Worm (Caenorhabditis elegans): ENCODE measurements around the gene E01G4.5.

DNA sequence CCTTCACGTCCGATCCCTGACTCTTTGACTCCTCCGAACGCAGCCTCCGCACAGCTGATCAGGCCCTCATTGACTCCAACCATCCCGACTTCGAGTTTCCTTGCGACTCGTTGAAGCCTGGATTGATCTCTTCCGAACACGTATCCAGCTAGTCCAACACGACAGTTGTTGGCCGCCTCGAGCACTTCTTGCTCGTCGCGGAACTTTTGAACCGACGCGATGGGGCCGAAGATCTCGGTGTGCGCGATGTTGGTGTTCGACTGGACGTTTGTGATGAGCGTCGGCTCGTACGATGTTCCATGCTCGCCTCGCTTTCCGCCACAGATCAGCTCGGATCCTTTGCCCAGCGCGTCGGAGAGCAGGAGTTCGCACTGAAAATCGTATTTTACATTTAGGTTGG, 15.4 kb downstream of the E01G4.5 start:
- TF ChIP-seq him-1 (tag; optimal IDR thresholded peaks at IDR 0.05) (no peak), W03F9.2 (tag; optimal IDR thresholded peaks at IDR 0.05) (no peak), dao-5 (tag; optimal IDR thresholded peaks at IDR 0.05) (no peak)

All from whole organism, L4/young adult.